Worm (Caenorhabditis elegans): ENCODE measurements around the gene ints-11.
A peak's percentile ranks its signal among the peaks of the same experiment; 100 is the strongest.

Gene ints-11

DNA sequence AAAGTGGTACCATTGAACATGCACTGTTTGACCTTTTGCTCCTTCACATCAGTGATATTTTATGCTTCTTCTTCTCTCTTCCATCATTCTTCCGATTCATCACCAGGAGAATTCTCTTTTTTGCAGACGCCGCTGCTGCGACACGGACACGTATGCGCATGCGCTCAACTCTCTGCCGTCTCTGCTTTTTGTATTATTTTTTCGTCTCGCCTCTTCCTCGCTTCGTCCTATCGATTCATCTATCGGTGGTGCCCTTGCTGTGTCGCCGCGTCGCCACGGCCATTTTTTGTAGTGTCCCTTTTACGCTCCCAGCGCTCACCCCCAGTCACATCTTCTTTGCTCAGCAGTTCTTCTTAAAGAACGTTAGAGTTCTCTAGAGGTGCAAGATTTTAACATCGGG lies 17.1 kb downstream of the ints-11 start (continued):
- TF ChIP-seq hlh-4 (tag; optimal IDR thresholded peaks at IDR 0.05) (no peak), ztf-11 (tag; optimal IDR thresholded peaks at IDR 0.05) (peak in 1 of 2 experiments; percentile 12), isw-1 (GFP tag; IDR thresholded peaks at IDR 0.05) (no peak), fos-1 (tag; optimal IDR thresholded peaks at IDR 0.05) (peak; percentile 31), ets-5 (GFP tag; IDR thresholded peaks at IDR 0.05) (no peak), egl-27 (tag; optimal IDR thresholded peaks at IDR 0.05) (peak in 1 of 2 experiments; percentile 14), unc-30 (tag; optimal IDR thresholded peaks at IDR 0.05) (no peak), pag-3 (tag; optimal IDR thresholded peaks at IDR 0.05; ENCODE audit: borderline replicate concordance, insufficient read depth) (no peak), lir-3 (tag; optimal IDR thresholded peaks at IDR 0.05; ENCODE audit: poor library complexity) (no peak), zag-1 (tag; optimal IDR thresholded peaks at IDR 0.05) (no peak), mab-9 (GFP tag; IDR thresholded peaks at IDR 0.05) (no peak), ceh-63 (GFP tag; optimal IDR thresholded peaks at IDR 0.05) (no peak), xbp-1 (tag; optimal IDR thresholded peaks at IDR 0.05) (peak; percentile 42), nhr-77 (tag; optimal IDR thresholded peaks at IDR 0.05) (no peak), lsy-2 (tag; optimal IDR thresholded peaks at IDR 0.05) (peak; percentile 45 to 85), ztf-4 (tag; optimal IDR thresholded peaks at IDR 0.05) (no peak), skn-1 (tag; optimal IDR thresholded peaks at IDR 0.05) (peak; percentile 34), ces-1 (GFP tag; optimal IDR thresholded peaks at IDR 0.05) (no peak), nhr-71 (tag; optimal IDR thresholded peaks at IDR 0.05) (peak; percentile 64), grh-1 (GFP tag; IDR thresholded peaks at IDR 0.05) (no peak), irx-1 (tag; optimal IDR thresholded peaks at IDR 0.05) (no peak), rnt-1 (tag; optimal IDR thresholded peaks at IDR 0.05) (peak; percentile 52), elt-3 (tag; optimal IDR thresholded peaks at IDR 0.05) (no peak), vab-15 (tag; optimal IDR thresholded peaks at IDR 0.05) (no peak), sox-4 (tag; optimal IDR thresholded peaks at IDR 0.05) (no peak), C04F5.9 (tag; optimal IDR thresholded peaks at IDR 0.05) (no peak), nhr-19 (GFP tag; conservative IDR thresholded peaks at IDR 0.05) (peak; percentile 8), lin-13 (GFP tag; optimal IDR thresholded peaks at IDR 0.05) (no peak), fkh-8 (tag; optimal IDR thresholded peaks at IDR 0.05) (peak; percentile 61), zip-4 (GFP tag; optimal IDR thresholded peaks at IDR 0.05) (no peak), snu-23 (GFP tag; optimal IDR thresholded peaks at IDR 0.05) (peak; percentile 24), dsc-1 (tag; optimal IDR thresholded peaks at IDR 0.05) (peak; percentile 38), nhr-12 (tag; optimal IDR thresholded peaks at IDR 0.05) (no peak), nhr-237 (tag; optimal IDR thresholded peaks at IDR 0.05) (no peak), aly-2 (tag; optimal IDR thresholded peaks at IDR 0.05) (no peak), ama-1 (optimal IDR thresholded peaks at IDR 0.05) (no peak), fkh-10 (GFP tag; optimal IDR thresholded peaks at IDR 0.05) (peak; percentile 7), nhr-20 (tag; optimal IDR thresholded peaks at IDR 0.05) (peak; percentile 18), lin-39 (tag; optimal IDR thresholded peaks at IDR 0.05) (no peak), nhr-76 (tag; optimal IDR thresholded peaks at IDR 0.05) (no peak), nhr-28 (tag; optimal IDR thresholded peaks at IDR 0.05) (no peak), unc-130 (tag; optimal IDR thresholded peaks at IDR 0.05) (no peak), pqm-1 (tag; optimal IDR thresholded peaks at IDR 0.05) (no peak), ceh-88 (GFP tag; IDR thresholded peaks at IDR 0.05) (no peak)

DNA sequence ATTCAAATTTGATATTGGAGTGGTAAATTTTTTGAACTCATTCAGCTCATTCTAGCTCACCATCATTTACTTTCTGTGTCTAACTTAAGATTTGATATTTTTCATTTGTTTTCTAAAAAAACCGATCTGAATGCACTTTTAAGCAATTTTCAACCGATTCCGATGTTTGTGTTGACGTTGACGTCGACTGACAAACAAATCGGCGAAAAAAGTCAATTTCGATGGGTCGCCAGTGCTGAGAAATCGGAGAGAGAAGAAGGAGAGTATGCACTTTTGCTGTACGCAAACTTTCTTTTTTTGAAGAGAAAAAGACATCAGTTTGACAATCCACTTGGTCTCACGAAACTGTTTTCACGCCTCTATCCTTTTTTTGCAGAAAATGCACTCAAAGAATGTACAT lies 17.8 kb downstream of the ints-11 start:
- no peak for TF ChIP-seq efl-1 (optimal IDR thresholded peaks at IDR 0.05)
- peak in 1 of 2 experiments; percentile 86 for TF ChIP-seq efl-1 (GFP tag; optimal IDR thresholded peaks at IDR 0.05 in 1 of 2)
- TF ChIP-seq lin-14 (GFP tag; optimal IDR thresholded peaks at IDR 0.05): peak; percentile 8
- TF ChIP-seq ztf-4 (tag; optimal IDR thresholded peaks at IDR 0.05): no peak
- TF ChIP-seq nhr-90 (tag; optimal IDR thresholded peaks at IDR 0.05; ENCODE audit: poor library complexity): no peak
- no peak for TF ChIP-seq nhr-77 (tag; optimal IDR thresholded peaks at IDR 0.05)
- no peak for TF ChIP-seq aha-1 (tag; optimal IDR thresholded peaks at IDR 0.05)
- TF ChIP-seq mdl-1 (tag; optimal IDR thresholded peaks at IDR 0.05): no peak
- no peak for TF ChIP-seq ceh-8 (GFP tag; optimal IDR thresholded peaks at IDR 0.05)
- no peak for TF ChIP-seq ztf-11 (tag; optimal IDR thresholded peaks at IDR 0.05)
- TF ChIP-seq blmp-1 (tag; optimal IDR thresholded peaks at IDR 0.05): peak; percentile 73

All from whole organism, L1 larva.